Worm (Caenorhabditis elegans): ENCODE data around the gene pmp-2.

ce11 chrII:6897507-6897906 is 9.9 kb upstream of the pmp-2 start, which contains the start of gene C44B7.11:
- TF ChIP-seq sptf-1 (tag; optimal IDR thresholded peaks at IDR 0.05) (no peak), skn-1 (tag; optimal IDR thresholded peaks at IDR 0.05) (no peak), mep-1 (tag; optimal IDR thresholded peaks at IDR 0.05) (peak; percentile 5), dpl-1 (GFP tag; optimal IDR thresholded peaks at IDR 0.05) (no peak), nhr-12 (tag; optimal IDR thresholded peaks at IDR 0.05) (no peak), blmp-1 (tag; optimal IDR thresholded peaks at IDR 0.05) (peak; percentile 19), nhr-85 (tag) (no peak), lsy-2 (tag; optimal IDR thresholded peaks at IDR 0.05) (no peak), fkh-4 (tag; optimal IDR thresholded peaks at IDR 0.05; ENCODE audit: borderline replicate concordance) (no peak), egl-27 (tag; optimal IDR thresholded peaks at IDR 0.05) (no peak), lin-35 (GFP tag; optimal IDR thresholded peaks at IDR 0.05) (no peak)
